Worm (Caenorhabditis elegans) whole organism, L2 larva: ENCODE results near the gene W04G3.13.

Source experiments
- C34F6.9 ChIP-seq: fragments of 150-350 bp; optimal IDR thresholded peaks from 2 replicates; lab custom pipeline; 2014; ENCODE audit warnings: missing biosample characterization, missing genetic modification characterization
- R02D3.7 ChIP-seq: fragments of 150-350 bp; optimal IDR thresholded peaks from 2 replicates; lab custom pipeline; 2014; ENCODE audit warnings: missing biosample characterization, missing genetic modification characterization
- Y55F3AM.14 ChIP-seq: fragments of 200-800 bp; sonication (Bioruptor generic); optimal IDR thresholded peaks from 2 replicates; lab custom pipeline; 2018; ENCODE audit warnings: mild to moderate bottlenecking, missing genetic modification characterization, missing compliant biosample characterization
- ZK546.5 ChIP-seq: sonication (generic microtip); optimal IDR thresholded peaks from 2 replicates; lab custom pipeline; 2017; ENCODE audit warnings: missing biosample characterization, missing genetic modification characterization
- aly-2 ChIP-seq: fragments of 150-350 bp; optimal IDR thresholded peaks from 2 replicates; lab custom pipeline; 2014; ENCODE audit warnings: missing biosample characterization, missing genetic modification characterization
- blmp-1 ChIP-seq: sonication (generic microtip); optimal IDR thresholded peaks from 2 replicates; lab custom pipeline; 2017; ENCODE audit warnings: missing genetic modification characterization, mild to moderate bottlenecking, missing compliant biosample characterization, antibody characterized with exemption, moderate library complexity; ENCODE audit not compliant: insufficient read depth
- ceh-16 ChIP-seq: fragments of 150-350 bp; optimal IDR thresholded peaks from 2 replicates; lab custom pipeline; 2014; ENCODE audit warnings: missing biosample characterization, missing genetic modification characterization
- ceh-82 ChIP-seq: fragments of 150-350 bp; optimal IDR thresholded peaks from 2 replicates; lab custom pipeline; 2014; ENCODE audit warnings: missing biosample characterization, missing genetic modification characterization
- egl-27 ChIP-seq: sonication (generic microtip); optimal IDR thresholded peaks from 3 replicates; lab custom pipeline; 2017; ENCODE audit warnings: missing biosample characterization, missing genetic modification reagents, missing genetic modification characterization
- gmeb-1 ChIP-seq: fragments of 150-350 bp; optimal IDR thresholded peaks from 2 replicates; lab custom pipeline; 2014; ENCODE audit warnings: missing biosample characterization, missing genetic modification characterization
- lin-11 ChIP-seq: fragments of 150-350 bp; sonication (generic microtip); optimal IDR thresholded peaks from 2 replicates; lab custom pipeline; 2014; ENCODE audit warnings: missing biosample characterization, missing genetic modification characterization, inconsistent platforms, mixed read lengths
- lin-39 ChIP-seq: fragments of 150-350 bp; optimal IDR thresholded peaks from 2 replicates; lab custom pipeline; 2014; ENCODE audit warnings: missing biosample characterization, missing genetic modification reagents, missing genetic modification characterization
- lsy-2 ChIP-seq, 2 experiments: fragments of 150-350 bp in 1 of 2; sonication (generic microtip) in 1 of 2; optimal IDR thresholded peaks; 2 replicates each; lab custom pipeline; 2014 to 2017; ENCODE audit warnings: missing biosample characterization in 2 of 2, missing genetic modification characterization in 2 of 2
- nhr-10 ChIP-seq: sonication (generic microtip); optimal IDR thresholded peaks from 2 replicates; lab custom pipeline; 2017; ENCODE audit warnings: missing biosample characterization, missing genetic modification characterization
- nhr-12 ChIP-seq: fragments of 150-350 bp; optimal IDR thresholded peaks from 2 replicates; lab custom pipeline; 2014; ENCODE audit warnings: missing biosample characterization, missing genetic modification characterization
- nhr-23 ChIP-seq: fragments of 150-350 bp; optimal IDR thresholded peaks from 2 replicates; lab custom pipeline; 2014; ENCODE audit warnings: missing biosample characterization, missing genetic modification reagents, missing genetic modification characterization
- nhr-237 ChIP-seq: fragments of 150-350 bp; optimal IDR thresholded peaks from 2 replicates; lab custom pipeline; 2014; ENCODE audit warnings: missing biosample characterization, missing genetic modification characterization
- nhr-25 ChIP-seq: fragments of 150-350 bp; sonication (generic microtip); optimal IDR thresholded peaks from 3 replicates; lab custom pipeline; 2014; ENCODE audit warnings: missing biosample characterization, missing genetic modification characterization
- sma-9 ChIP-seq, 2 experiments: fragments of 150-350 bp in 1 of 2; sonication (generic microtip) in 1 of 2; optimal IDR thresholded peaks; 2 replicates each; lab custom pipeline; 2014 to 2016; ENCODE audit warnings: missing genetic modification characterization in 2 of 2, mild to moderate bottlenecking in 1 of 2, missing biosample characterization in 1 of 2, missing compliant biosample characterization in 1 of 2, missing genetic modification reagents in 1 of 2, moderate library complexity in 1 of 2
- unc-55 ChIP-seq: fragments of 150-350 bp; sonication (generic microtip); optimal IDR thresholded peaks from 3 replicates; lab custom pipeline; 2014; ENCODE audit warnings: missing biosample characterization, missing genetic modification reagents, missing genetic modification characterization
- ztf-1 ChIP-seq: fragments of 200-800 bp; sonication (Bioruptor generic); conservative IDR thresholded peaks from 2 replicates; pipeline ENCODE4 v1.3.6; 2022; ENCODE audit warnings: missing genetic modification characterization, missing compliant biosample characterization
- ztf-4 ChIP-seq: fragments of 150-350 bp; optimal IDR thresholded peaks from 2 replicates; lab custom pipeline; 2014; ENCODE audit warnings: missing biosample characterization, missing genetic modification characterization

The W04G3.13 gene

ce11 chrX:11031047-11031695 lies 48.4 kb downstream of the W04G3.13 start (continued):
- TF ChIP-seq unc-55 (peak; percentile 88), ceh-82 (tag; lab: Kevin White, UChicago) (peak; percentile 58), Y55F3AM.14 (GFP tag; lab: Kevin White, UChicago) (peak; percentile 83), sma-9 (GFP tag; optimal IDR thresholded peaks at IDR 0.05; lab: Kevin White, UChicago) (peak; percentile 83), sma-9 (tag; optimal IDR thresholded peaks at IDR 0.05; lab: Kevin White, UChicago) (peak; percentile 43), nhr-12 (tag; lab: Kevin White, UChicago) (no peak), nhr-23 (tag; lab: Kevin White, UChicago) (no peak), ZK546.5 (tag; lab: Kevin White, UChicago) (peak; percentile 37), ceh-16 (peak; percentile 41), nhr-25 (tag; lab: Kevin White, UChicago) (peak; percentile 93), R02D3.7 (tag; lab: Kevin White, UChicago) (no peak), lin-39 (tag; lab: Kevin White, UChicago) (peak; percentile 30), lin-11 (tag; lab: Kevin White, UChicago) (peak; percentile 31), lsy-2 (tag; optimal IDR thresholded peaks at IDR 0.05; lab: Kevin White, UChicago) (peak; percentile 67 to 82), nhr-10 (tag; lab: Kevin White, UChicago) (no peak), ztf-1 (GFP tag; lab: Robert Waterston, UW) (no peak), blmp-1 (tag; lab: Kevin White, UChicago) (peak; percentile 52), nhr-237 (tag; lab: Kevin White, UChicago) (peak; percentile 22), C34F6.9 (tag; lab: Kevin White, UChicago) (peak; percentile 93), gmeb-1 (tag; lab: Kevin White, UChicago) (peak; percentile 66), ztf-4 (tag; lab: Kevin White, UChicago) (peak; percentile 73), egl-27 (tag; lab: Kevin White, UChicago) (peak; percentile 92), aly-2 (tag; lab: Kevin White, UChicago) (no peak)
